Fruit fly (Drosophila melanogaster): ENCODE results near the gene Ing3.

Ing3 gene

dm6 chrX:18652879-18653278 is at the start of gene Ing3:
Gene Ing3, minus strand, starts transcription at chrX:18653091.
- TF ChIP-seq CG33017 (tag; optimal IDR thresholded peaks at IDR 0.05) (no peak), bab1 (GFP tag; optimal IDR thresholded peaks at IDR 0.05) (peak; percentile 40)

DNA sequence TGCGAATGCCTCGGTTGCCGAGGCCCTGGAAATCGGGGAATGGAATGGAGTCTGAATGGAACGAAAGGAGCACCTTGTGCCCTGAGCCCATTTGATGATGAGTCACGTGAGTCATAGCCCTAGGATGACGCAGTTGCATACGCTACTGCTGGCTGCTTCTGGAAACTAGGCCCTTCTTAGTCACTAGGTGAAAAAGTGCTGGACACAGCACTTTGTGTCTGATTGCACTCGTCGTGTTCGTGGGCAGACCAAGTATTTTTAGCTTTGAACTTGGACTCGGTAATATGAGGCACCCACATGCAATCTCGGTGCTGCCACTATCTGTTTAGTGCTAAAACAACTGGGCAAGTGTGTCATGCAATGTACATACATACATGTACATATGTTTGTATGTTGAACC is 49.4 kb upstream of the Ing3 start:
- TF ChIP-seq CG7045 (GFP tag; optimal IDR thresholded peaks at IDR 0.05) (no peak), tj (GFP tag; optimal IDR thresholded peaks at IDR 0.05) (peak; percentile 63)

DNA sequence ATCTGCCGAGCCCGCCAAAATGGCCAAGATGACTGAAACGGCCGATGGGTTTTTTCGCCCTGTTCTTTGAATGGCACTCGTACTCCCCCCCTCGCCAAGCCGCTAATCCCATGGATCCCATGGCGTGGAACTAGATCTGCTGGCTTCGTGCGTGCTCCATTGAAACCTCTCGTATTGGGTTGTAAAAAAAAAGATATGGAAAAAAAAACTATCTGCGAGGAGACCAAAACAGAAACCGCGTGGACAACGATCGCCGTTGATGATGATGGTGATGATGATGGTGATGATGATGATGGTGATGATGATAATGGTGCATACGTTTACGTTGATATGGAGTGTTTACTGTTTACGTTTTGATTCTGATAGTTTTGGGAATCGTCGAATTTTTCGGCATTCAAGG is 48.9 kb upstream of the Ing3 start:
- TF ChIP-seq pad (GFP tag; optimal IDR thresholded peaks at IDR 0.05) (no peak), Hr96 (GFP tag; optimal IDR thresholded peaks at IDR 0.05) (no peak), Clk (GFP tag; optimal IDR thresholded peaks at IDR 0.05) (no peak), tj (GFP tag; optimal IDR thresholded peaks at IDR 0.05) (no peak), CG12768 (GFP tag; optimal IDR thresholded peaks at IDR 0.05) (no peak), CG5204 (GFP tag; optimal IDR thresholded peaks at IDR 0.05) (no peak), cic (GFP tag; optimal IDR thresholded peaks at IDR 0.05) (no peak), CG7045 (GFP tag; optimal IDR thresholded peaks at IDR 0.05) (no peak), Mnt (GFP tag; optimal IDR thresholded peaks at IDR 0.05) (no peak), CG1620 (GFP tag; optimal IDR thresholded peaks at IDR 0.05) (no peak), Crg-1 (GFP tag; optimal IDR thresholded peaks at IDR 0.05) (no peak), CG33017 (tag; optimal IDR thresholded peaks at IDR 0.05) (no peak), CG7101 (tag; optimal IDR thresholded peaks at IDR 0.05) (no peak), ovo (GFP tag; optimal IDR thresholded peaks at IDR 0.05) (no peak), CG14711 (tag; optimal IDR thresholded peaks at IDR 0.05) (no peak), kay (GFP tag; ENCODE audit: borderline replicate concordance) (no peak), cnc (optimal IDR thresholded peaks at IDR 0.05) (no peak), bab1 (GFP tag; optimal IDR thresholded peaks at IDR 0.05) (no peak)

- TF ChIP-seq Hr96 (GFP tag; optimal IDR thresholded peaks at IDR 0.05): no peak
- no peak for TF ChIP-seq pad (GFP tag; optimal IDR thresholded peaks at IDR 0.05)
- TF ChIP-seq CG7045 (GFP tag; optimal IDR thresholded peaks at IDR 0.05): no peak
- no peak for TF ChIP-seq CG14711 (tag; optimal IDR thresholded peaks at IDR 0.05)
- no peak for TF ChIP-seq Mnt (GFP tag; optimal IDR thresholded peaks at IDR 0.05)
- TF ChIP-seq cnc (optimal IDR thresholded peaks at IDR 0.05): no peak
- TF ChIP-seq CG12768 (GFP tag; optimal IDR thresholded peaks at IDR 0.05): no peak
- TF ChIP-seq CG5204 (GFP tag; optimal IDR thresholded peaks at IDR 0.05): no peak
- TF ChIP-seq ovo (GFP tag; optimal IDR thresholded peaks at IDR 0.05): no peak
- no peak for TF ChIP-seq CG1620 (GFP tag; optimal IDR thresholded peaks at IDR 0.05)
- no peak for TF ChIP-seq kay (GFP tag; ENCODE audit: borderline replicate concordance)
- TF ChIP-seq CG7101 (tag; optimal IDR thresholded peaks at IDR 0.05): no peak
- TF ChIP-seq Crg-1 (GFP tag; optimal IDR thresholded peaks at IDR 0.05): no peak
- no peak for TF ChIP-seq bab1 (GFP tag; optimal IDR thresholded peaks at IDR 0.05)
Observed at dm6 chrX:18700586-18700985, 47.7 kb upstream of the Ing3 start.

DNA sequence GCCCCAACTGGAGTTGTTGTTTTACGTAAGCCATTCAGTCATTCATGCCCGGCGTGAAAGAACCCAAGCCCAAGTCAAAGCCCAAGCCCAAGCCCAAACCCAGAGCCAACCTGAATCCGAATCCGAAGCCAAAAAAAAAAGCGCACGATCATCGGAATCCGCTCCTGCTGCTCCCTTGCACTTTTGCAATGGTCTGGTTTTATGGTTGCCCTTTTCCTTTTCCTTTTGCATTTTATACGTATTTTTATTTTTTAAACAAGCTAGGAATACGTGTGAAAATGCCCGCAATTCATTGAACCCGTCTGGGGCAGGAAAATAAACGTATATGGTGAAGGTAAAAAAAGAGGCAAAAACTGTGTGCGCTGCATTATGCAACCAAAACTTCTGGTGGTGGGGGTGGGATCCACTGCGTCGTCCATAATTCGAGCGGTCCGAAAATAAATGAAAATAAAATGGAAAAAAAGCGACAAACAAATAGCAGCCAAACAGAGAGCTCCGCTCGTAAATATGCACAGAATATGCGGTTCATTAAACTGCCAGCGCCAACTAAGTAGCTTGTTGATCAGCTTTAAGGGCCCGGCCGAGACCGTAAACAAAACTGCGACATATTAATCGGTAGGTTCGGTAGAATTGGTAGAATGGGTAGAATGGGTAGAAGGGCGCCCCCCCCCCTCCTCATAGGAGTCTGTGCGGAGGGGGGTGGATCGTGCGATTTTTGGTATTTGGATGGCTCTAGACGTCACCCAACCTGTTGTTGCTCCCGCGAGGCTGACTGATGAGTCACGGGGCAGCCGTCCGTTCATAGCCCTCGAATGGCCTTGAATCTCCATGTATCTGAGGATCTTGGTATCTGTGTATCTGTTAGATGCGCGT is 46.6 kb upstream of the Ing3 start:
- peak; percentile 98 for TF ChIP-seq tj (GFP tag; optimal IDR thresholded peaks at IDR 0.05)
- no peak for TF ChIP-seq toe (GFP tag; optimal IDR thresholded peaks at IDR 0.05)

dm6 chrX:18695603-18696002 is 42.7 kb upstream of the Ing3 start:
- no peak for TF ChIP-seq CG7101 (tag; optimal IDR thresholded peaks at IDR 0.05)
- no peak for TF ChIP-seq CG14711 (tag; optimal IDR thresholded peaks at IDR 0.05)
- no peak for TF ChIP-seq Mnt (GFP tag; optimal IDR thresholded peaks at IDR 0.05)
- TF ChIP-seq cnc (optimal IDR thresholded peaks at IDR 0.05): no peak
- no peak for TF ChIP-seq cic (GFP tag; optimal IDR thresholded peaks at IDR 0.05)
- TF ChIP-seq Hr96 (GFP tag; optimal IDR thresholded peaks at IDR 0.05): no peak
- no peak for TF ChIP-seq Crg-1 (GFP tag; optimal IDR thresholded peaks at IDR 0.05)
- TF ChIP-seq bab1 (GFP tag; optimal IDR thresholded peaks at IDR 0.05): no peak
- no peak for TF ChIP-seq tj (GFP tag; optimal IDR thresholded peaks at IDR 0.05)
- TF ChIP-seq CG1620 (GFP tag; optimal IDR thresholded peaks at IDR 0.05): no peak
- TF ChIP-seq CG5204 (GFP tag; optimal IDR thresholded peaks at IDR 0.05): no peak
- no peak for TF ChIP-seq kay (GFP tag; ENCODE audit: borderline replicate concordance)
- no peak for TF ChIP-seq ovo (GFP tag; optimal IDR thresholded peaks at IDR 0.05)
- no peak for TF ChIP-seq CG7045 (GFP tag; optimal IDR thresholded peaks at IDR 0.05)
- no peak for TF ChIP-seq CG11617 (GFP tag; optimal IDR thresholded peaks at IDR 0.05)
- TF ChIP-seq Clk (GFP tag; optimal IDR thresholded peaks at IDR 0.05): no peak

dm6 chrX:18692948-18693502 is 40.1 kb upstream of the Ing3 start, which contains the start of gene Cyp18a1:
Gene Cyp18a1, minus strand, starts transcription at chrX:18693042.
- TF ChIP-seq CG5204 (GFP tag; optimal IDR thresholded peaks at IDR 0.05) (no peak), CG1620 (GFP tag; optimal IDR thresholded peaks at IDR 0.05) (no peak), bab1 (GFP tag; optimal IDR thresholded peaks at IDR 0.05) (no peak), tj (GFP tag; optimal IDR thresholded peaks at IDR 0.05) (peak; percentile 15)
